Worm (Caenorhabditis elegans) whole organism, mixed stage, embryonic: ENCODE results near the gene F44B9.2.

Experiments used
- elt-1 ChIP-seq: sonication (generic microtip); optimal IDR thresholded peaks from 2 replicates; lab custom pipeline; 2017; ENCODE audit warnings: missing genetic modification characterization, mild to moderate bottlenecking, missing compliant biosample characterization, antibody characterized with exemption, moderate library complexity, borderline replicate concordance; ENCODE audit not compliant: insufficient read depth
- lin-32 ChIP-seq: fragments of 200-800 bp; sonication (Bioruptor generic); optimal IDR thresholded peaks from 2 replicates; lab custom pipeline; 2018; ENCODE audit warnings: mild to moderate bottlenecking, missing genetic modification characterization, missing compliant biosample characterization
- lsy-2 ChIP-seq: fragments of 150-350 bp; optimal IDR thresholded peaks from 2 replicates; lab custom pipeline; 2014; ENCODE audit warnings: missing biosample characterization, missing genetic modification characterization
- mab-5 ChIP-seq: fragments of 150-350 bp; optimal IDR thresholded peaks from 2 replicates; lab custom pipeline; 2014; ENCODE audit warnings: missing biosample characterization, missing genetic modification characterization
- mep-1 ChIP-seq: fragments of 150-350 bp; optimal IDR thresholded peaks from 2 replicates; lab custom pipeline; 2017; ENCODE audit warnings: missing biosample characterization, missing genetic modification reagents, missing genetic modification characterization, inconsistent platforms
- mls-2 ChIP-seq: sonication (generic microtip); optimal IDR thresholded peaks from 2 replicates; lab custom pipeline; 2016; ENCODE audit warnings: mild to moderate bottlenecking, missing genetic modification characterization, moderate library complexity, missing compliant biosample characterization
- nhr-12 ChIP-seq: fragments of 150-350 bp; optimal IDR thresholded peaks from 2 replicates; lab custom pipeline; 2014; ENCODE audit warnings: missing biosample characterization, missing genetic modification characterization
- nhr-28 ChIP-seq: fragments of 150-350 bp; optimal IDR thresholded peaks from 2 replicates; lab custom pipeline; 2014; ENCODE audit warnings: missing biosample characterization, missing genetic modification characterization
- pha-4 ChIP-seq: fragments of 150-350 bp; optimal IDR thresholded peaks from 2 replicates; lab custom pipeline; 2018; ENCODE audit warnings: missing biosample characterization, missing genetic modification reagents, missing genetic modification characterization
- sem-2 ChIP-seq: fragments of 200-800 bp; sonication (Bioruptor generic); optimal IDR thresholded peaks from 2 replicates; lab custom pipeline; 2018; ENCODE audit warnings: mild to moderate bottlenecking, missing genetic modification characterization, missing compliant biosample characterization
- sptf-1 ChIP-seq: sonication (generic microtip); optimal IDR thresholded peaks from 2 replicates; lab custom pipeline; 2017; ENCODE audit warnings: mild to moderate bottlenecking, missing genetic modification characterization, moderate library complexity, missing compliant biosample characterization
- unc-39 ChIP-seq: fragments of 150-350 bp; optimal IDR thresholded peaks from 2 replicates; lab custom pipeline; 2014; ENCODE audit warnings: missing biosample characterization, missing genetic modification characterization
- unc-62 ChIP-seq: fragments of 150-350 bp; optimal IDR thresholded peaks from 2 replicates; lab custom pipeline; 2014; ENCODE audit warnings: missing biosample characterization, missing genetic modification reagents, missing genetic modification characterization
- ztf-11 ChIP-seq: fragments of 150-350 bp; optimal IDR thresholded peaks from 2 replicates; lab custom pipeline; 2014; ENCODE audit warnings: missing biosample characterization, missing genetic modification characterization

DNA sequence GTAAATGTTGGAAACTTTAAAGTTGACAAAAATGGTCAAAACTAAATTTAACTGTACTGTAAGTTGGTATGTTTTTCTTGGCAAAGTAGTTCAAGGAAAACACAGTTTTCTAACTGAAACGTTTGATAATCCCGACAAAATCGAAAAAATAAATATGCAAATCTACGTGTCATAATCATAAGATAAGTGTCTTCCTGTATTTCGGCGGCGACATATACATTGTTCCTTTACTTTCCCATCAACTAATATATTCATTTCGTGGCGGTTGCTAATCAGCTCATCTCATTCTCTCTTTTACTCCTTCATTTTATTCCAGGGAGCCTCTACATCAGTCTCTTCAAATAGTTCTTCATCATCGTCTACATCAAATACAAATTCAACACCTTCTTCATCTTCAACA lies 45.5 kb downstream of the F44B9.2 start:
- TF ChIP-seq elt-1 = no peak
- no peak for TF ChIP-seq nhr-28 (tag; lab: Kevin White, UChicago)
- no peak for TF ChIP-seq nhr-12 (tag; lab: Kevin White, UChicago)
- TF ChIP-seq lsy-2 (tag; lab: Kevin White, UChicago) = no peak
- TF ChIP-seq unc-62 (GFP tag; lab: Kevin White, UChicago) = no peak
- TF ChIP-seq mep-1 (tag; lab: Kevin White, UChicago) = no peak
- no peak for TF ChIP-seq ztf-11 (tag; lab: Kevin White, UChicago)
- no peak for TF ChIP-seq sem-2 (GFP tag; lab: Kevin White, UChicago)
- TF ChIP-seq sptf-1 (tag; lab: Kevin White, UChicago) = no peak
- TF ChIP-seq pha-4 (tag; lab: Kevin White, UChicago) = no peak
- no peak for TF ChIP-seq lin-32 (GFP tag; lab: Kevin White, UChicago)
- TF ChIP-seq mls-2 (tag; lab: Kevin White, UChicago) = no peak
- no peak for TF ChIP-seq unc-39 (tag; lab: Kevin White, UChicago)
- TF ChIP-seq mab-5 (tag; lab: Kevin White, UChicago) = no peak
